Fruit fly (Drosophila melanogaster): ENCODE results near the gene CG7730.
A peak's percentile ranks its signal among the peaks of the same experiment; 100 is the strongest.

The CG7730 gene

dm6 chr3L:17007945-17008344, 19.4 kb upstream of the CG7730 start:
- TF ChIP-seq CG3995 (GFP tag; optimal IDR thresholded peaks at IDR 0.05), result peak; percentile 6
- no peak for TF ChIP-seq dysf (GFP tag; IDR thresholded peaks at IDR 0.05)

dm6 chr3L:17008911-17009364, 18.4 kb upstream of the CG7730 start:
- TF ChIP-seq B-H1 (GFP tag; IDR thresholded peaks at IDR 0.05) (no peak), ham (GFP tag; IDR thresholded peaks at IDR 0.05) (no peak), Stat92E (GFP tag; optimal IDR thresholded peaks at IDR 0.05) (no peak), gsb (GFP tag; IDR thresholded peaks at IDR 0.05) (no peak), CG9932 (GFP tag; IDR thresholded peaks at IDR 0.05) (peak; percentile 37; the same call in 1 of the 2 replicates), stwl (tag; optimal IDR thresholded peaks at IDR 0.05) (no peak), Poxn (GFP tag; IDR thresholded peaks at IDR 0.05) (no peak; the same call in 1 of the 2 replicates), Dp (GFP tag; optimal IDR thresholded peaks at IDR 0.05) (no peak), CG6791 (GFP tag; IDR thresholded peaks at IDR 0.05; ENCODE audit: partially characterized antibody) (no peak), MBD-R2 (GFP tag; IDR thresholded peaks at IDR 0.05) (no peak), rib (GFP tag; IDR thresholded peaks at IDR 0.05) (peak; percentile 34; the same call in 1 of the 2 replicates), Med (GFP tag) (peak; percentile 72), sens-2 (GFP tag; IDR thresholded peaks at IDR 0.05) (peak; percentile 32; the same call in 1 of the 2 replicates), Tbp (GFP tag; optimal IDR thresholded peaks at IDR 0.05) (no peak), CG12769 (tag; optimal IDR thresholded peaks at IDR 0.05) (no peak), Bteb2 (GFP tag; optimal IDR thresholded peaks at IDR 0.05) (no peak), CG15269 (tag; optimal IDR thresholded peaks at IDR 0.05) (no peak), sima (GFP tag; optimal IDR thresholded peaks at IDR 0.05) (no peak), slbo (GFP tag; IDR thresholded peaks at IDR 0.05) (0 out of 2 replicates have a peak, but pooled peaks have one; percentile 15), ttk (GFP tag; IDR thresholded peaks at IDR 0.05) (no peak), CG31365 (tag; optimal IDR thresholded peaks at IDR 0.05) (no peak), CG12071 (GFP tag; optimal IDR thresholded peaks at IDR 0.05) (no peak), NK7.1 (GFP tag; optimal IDR thresholded peaks at IDR 0.05) (no peak), run (tag; optimal IDR thresholded peaks at IDR 0.05) (no peak), CG32532 (GFP tag; IDR thresholded peaks at IDR 0.05) (peak; percentile 55; the same call in 1 of the 2 replicates), lov (optimal IDR thresholded peaks at IDR 0.05) (no peak), lov (GFP tag; IDR thresholded peaks at IDR 0.05) (no peak), Fer1 (GFP tag; optimal IDR thresholded peaks at IDR 0.05) (no peak), CG11398 (GFP tag; optimal IDR thresholded peaks at IDR 0.05) (no peak), salm (tag; optimal IDR thresholded peaks at IDR 0.05) (no peak), tll (GFP tag; optimal IDR thresholded peaks at IDR 0.05) (no peak), CG9609 (GFP tag; optimal IDR thresholded peaks at IDR 0.05) (no peak), CG13296 (GFP tag; optimal IDR thresholded peaks at IDR 0.05) (no peak), dpn (GFP tag; optimal IDR thresholded peaks at IDR 0.05) (no peak), mirr (GFP tag; optimal IDR thresholded peaks at IDR 0.05) (peak; percentile 48), lbe (GFP tag; optimal IDR thresholded peaks at IDR 0.05) (no peak), CG7987 (GFP tag; optimal IDR thresholded peaks at IDR 0.05) (no peak), CG17186 (GFP tag; optimal IDR thresholded peaks at IDR 0.05) (no peak), CG3163 (GFP tag; optimal IDR thresholded peaks at IDR 0.05) (no peak), cwo (GFP tag; optimal IDR thresholded peaks at IDR 0.05) (peak; percentile 87), Sox102F (GFP tag; optimal IDR thresholded peaks at IDR 0.05) (no peak), CG9797 (GFP tag; optimal IDR thresholded peaks at IDR 0.05) (no peak), CG10366 (GFP tag; IDR thresholded peaks at IDR 0.05) (no peak), CG7357 (GFP tag; IDR thresholded peaks at IDR 0.05) (no peak), CG4328 (GFP tag; optimal IDR thresholded peaks at IDR 0.05) (no peak), BtbVII (GFP tag; optimal IDR thresholded peaks at IDR 0.05) (no peak), Rfx (GFP tag; IDR thresholded peaks at IDR 0.05) (peak; percentile 26; the same call in 1 of the 2 replicates), psq (GFP tag; optimal IDR thresholded peaks at IDR 0.05) (no peak)
